Fruit fly (Drosophila melanogaster) whole organism, prepupa: ENCODE results near the gene g.

Experiments
- Blimp-1 ChIP-seq: fragments of 200-800 bp; sonication (Bioruptor generic); optimal IDR thresholded peaks from 3 replicates; lab custom pipeline; 2017; ENCODE audit warnings: missing biosample characterization, missing genetic modification characterization, mild to moderate bottlenecking, moderate library complexity, missing genetic modification reagents
- CG10631 ChIP-seq: fragments of 200-800 bp; sonication (Bioruptor generic); optimal IDR thresholded peaks from 2 replicates; lab custom pipeline; 2016; ENCODE audit warnings: missing biosample characterization, missing genetic modification characterization
- CG10669 ChIP-seq: fragments of 200-800 bp; sonication (Bioruptor generic); optimal IDR thresholded peaks from 3 replicates; lab custom pipeline; 2018; ENCODE audit warnings: missing biosample characterization, mild to moderate bottlenecking, missing genetic modification characterization, moderate library complexity
- CG11294 ChIP-seq: fragments of 200-800 bp; sonication (Bioruptor generic); IDR thresholded peaks from 2 replicates; pipeline ENCODE4 v1.3.6; 2022; ENCODE audit warnings: missing biosample characterization, missing genetic modification characterization
- CG11762 ChIP-seq: fragments of 200-800 bp; sonication (Bioruptor generic); optimal IDR thresholded peaks from 3 replicates; lab custom pipeline; 2016; ENCODE audit warnings: missing biosample characterization, missing genetic modification characterization; ENCODE audit not compliant: insufficient read depth
- CG11902 ChIP-seq: fragments of 200-800 bp; sonication (Bioruptor generic); optimal IDR thresholded peaks from 3 replicates; lab custom pipeline; 2016; ENCODE audit warnings: missing biosample characterization, missing genetic modification characterization
- CG15336 ChIP-seq: fragments of 200-800 bp; sonication (Bioruptor generic); IDR thresholded peaks from 2 replicates; pipeline ENCODE4 v1.3.6; 2022; ENCODE audit warnings: missing biosample characterization, missing genetic modification characterization
- CG1621 ChIP-seq: fragments of 200-800 bp; sonication (Bioruptor generic); optimal IDR thresholded peaks from 3 replicates; lab custom pipeline; 2018; ENCODE audit warnings: missing biosample characterization, mild to moderate bottlenecking, missing genetic modification characterization
- CG3032 ChIP-seq: fragments of 200-800 bp; optimal IDR thresholded peaks from 2 replicates; lab custom pipeline; 2019; ENCODE audit warnings: missing biosample characterization, mild to moderate bottlenecking, missing genetic modification characterization, moderate library complexity
- CG31627 ChIP-seq: fragments of 200-800 bp; sonication (Bioruptor generic); optimal IDR thresholded peaks from 3 replicates; lab custom pipeline; 2016; ENCODE audit warnings: missing biosample characterization, missing genetic modification characterization
- CG32006 ChIP-seq: fragments of 200-800 bp; sonication (Bioruptor generic); optimal IDR thresholded peaks from 3 replicates; lab custom pipeline; 2017; ENCODE audit warnings: missing biosample characterization, mild to moderate bottlenecking, missing genetic modification characterization
- CG3919 ChIP-seq: fragments of 200-800 bp; sonication (Bioruptor generic); optimal IDR thresholded peaks from 3 replicates; lab custom pipeline; 2016; ENCODE audit warnings: missing biosample characterization, missing genetic modification characterization
- CG4318 ChIP-seq: fragments of 200-800 bp; sonication (Bioruptor generic); optimal IDR thresholded peaks from 3 replicates; lab custom pipeline; 2017; ENCODE audit warnings: missing biosample characterization, mild to moderate bottlenecking, missing genetic modification characterization
- CG6163 ChIP-seq: fragments of 200-800 bp; sonication (Bioruptor generic); IDR thresholded peaks from 3 replicates; pipeline ENCODE4 v1.3.6; 2022; ENCODE audit warnings: missing biosample characterization, missing genetic modification characterization
- CG6792 ChIP-seq: fragments of 200-800 bp; sonication (Bioruptor generic); optimal IDR thresholded peaks from 3 replicates; lab custom pipeline; 2016; ENCODE audit warnings: missing biosample characterization, missing genetic modification characterization
- CG6808 ChIP-seq: fragments of 200-800 bp; sonication (Bioruptor generic); optimal IDR thresholded peaks from 3 replicates; lab custom pipeline; 2017; ENCODE audit warnings: missing biosample characterization, missing genetic modification characterization, mild to moderate bottlenecking, moderate library complexity, missing genetic modification reagents
- CG6854 ChIP-seq: fragments of 200-800 bp; sonication (Bioruptor generic); optimal IDR thresholded peaks from 2 replicates; lab custom pipeline; 2017; ENCODE audit warnings: missing biosample characterization, mild to moderate bottlenecking, missing genetic modification characterization
- CG8119 ChIP-seq: fragments of 200-800 bp; sonication (Bioruptor generic); IDR thresholded peaks from 3 replicates; pipeline ENCODE4 v1.3.6; 2022; ENCODE audit warnings: missing biosample characterization, missing genetic modification characterization
- CG8319 ChIP-seq: fragments of 200-800 bp; sonication (Bioruptor generic); optimal IDR thresholded peaks from 3 replicates; lab custom pipeline; 2016; ENCODE audit warnings: missing biosample characterization, missing genetic modification characterization
- CG8632 ChIP-seq: fragments of 200-800 bp; sonication (Bioruptor generic); optimal IDR thresholded peaks from 3 replicates; lab custom pipeline; 2016; ENCODE audit warnings: missing biosample characterization, missing genetic modification characterization
- Eip75B ChIP-seq: fragments of 200-800 bp; sonication (Bioruptor generic); optimal IDR thresholded peaks from 3 replicates; lab custom pipeline; 2016; ENCODE audit warnings: missing biosample characterization, missing genetic modification characterization
- Eip78C ChIP-seq: fragments of 200-800 bp; sonication (Bioruptor generic); peaks from one replicate; lab custom pipeline; 2016; ENCODE audit warnings: missing biosample characterization, missing genetic modification characterization
- Ets21C ChIP-seq: fragments of 200-800 bp; sonication (Bioruptor generic); optimal IDR thresholded peaks from 3 replicates; lab custom pipeline; 2016; ENCODE audit warnings: missing biosample characterization, missing genetic modification characterization
- Ets96B ChIP-seq: fragments of 200-800 bp; optimal IDR thresholded peaks from 2 replicates; lab custom pipeline; 2019; ENCODE audit warnings: missing biosample characterization, mild to moderate bottlenecking, missing genetic modification characterization, moderate library complexity
- Gug ChIP-seq: fragments of 200-800 bp; sonication (Bioruptor generic); IDR thresholded peaks from 2 replicates; pipeline ENCODE4 v1.3.6; 2022; ENCODE audit warnings: missing biosample characterization, missing genetic modification characterization
- Hr38 ChIP-seq: sonication (Bioruptor generic); optimal IDR thresholded peaks from 2 replicates; lab custom pipeline; 2016; ENCODE audit warnings: missing biosample characterization, missing genetic modification characterization
- Lpt ChIP-seq: fragments of 200-800 bp; sonication (Bioruptor generic); optimal IDR thresholded peaks from 3 replicates; lab custom pipeline; 2016; ENCODE audit warnings: missing biosample characterization, missing genetic modification characterization
- OdsH ChIP-seq: fragments of 200-800 bp; sonication (Bioruptor generic); optimal IDR thresholded peaks from 3 replicates; lab custom pipeline; 2016; ENCODE audit warnings: missing biosample characterization, missing genetic modification characterization
- Smox ChIP-seq: fragments of 200-800 bp; sonication (Bioruptor generic); optimal IDR thresholded peaks from 3 replicates; lab custom pipeline; 2016; ENCODE audit warnings: missing biosample characterization, missing genetic modification characterization
- Sox14 ChIP-seq: fragments of 200-800 bp; sonication (Bioruptor generic); optimal IDR thresholded peaks from 3 replicates; lab custom pipeline; 2016; ENCODE audit warnings: missing biosample characterization, missing genetic modification characterization
- Sox15 ChIP-seq: fragments of 200-800 bp; sonication (Bioruptor generic); optimal IDR thresholded peaks from 3 replicates; lab custom pipeline; 2016; ENCODE audit warnings: missing biosample characterization, missing genetic modification characterization
- achi ChIP-seq: fragments of 200-800 bp; sonication (Bioruptor generic); optimal IDR thresholded peaks from 3 replicates; lab custom pipeline; 2016; ENCODE audit warnings: missing biosample characterization, missing genetic modification characterization
- acj6 ChIP-seq: fragments of 200-800 bp; sonication (Bioruptor generic); optimal IDR thresholded peaks from 3 replicates; lab custom pipeline; 2016; ENCODE audit warnings: missing biosample characterization, missing genetic modification characterization
- dac ChIP-seq: fragments of 200-800 bp; sonication (Bioruptor generic); optimal IDR thresholded peaks from 2 replicates; lab custom pipeline; 2017; ENCODE audit warnings: missing biosample characterization, mild to moderate bottlenecking, missing genetic modification characterization
- dsx ChIP-seq: fragments of 200-800 bp; optimal IDR thresholded peaks from 3 replicates; lab custom pipeline; 2019; ENCODE audit warnings: missing biosample characterization, mild to moderate bottlenecking, missing genetic modification characterization, moderate library complexity; ENCODE audit not compliant: poor library complexity, severe bottlenecking
- eg ChIP-seq: fragments of 200-800 bp; sonication (Bioruptor generic); IDR thresholded peaks from 3 replicates; pipeline ENCODE4 v1.3.6; 2022; ENCODE audit warnings: missing biosample characterization, missing genetic modification characterization
- esn ChIP-seq: fragments of 200-800 bp; sonication (Bioruptor generic); optimal IDR thresholded peaks from 2 replicates; lab custom pipeline; 2016; ENCODE audit warnings: missing biosample characterization, mild to moderate bottlenecking, missing genetic modification characterization, moderate library complexity
- fd59A ChIP-seq: fragments of 200-800 bp; sonication (Bioruptor generic); optimal IDR thresholded peaks from 2 replicates; lab custom pipeline; 2017; ENCODE audit warnings: missing biosample characterization, mild to moderate bottlenecking, missing genetic modification characterization, missing genetic modification reagents
- fd85E ChIP-seq: fragments of 200-800 bp; sonication (Bioruptor generic); optimal IDR thresholded peaks from 3 replicates; lab custom pipeline; 2016; ENCODE audit warnings: missing biosample characterization, missing genetic modification characterization
- fkh ChIP-seq: fragments of 200-800 bp; sonication (Bioruptor generic); optimal IDR thresholded peaks from 3 replicates; lab custom pipeline; 2017; ENCODE audit warnings: missing biosample characterization, mild to moderate bottlenecking, missing genetic modification characterization, moderate library complexity
- pdm3 ChIP-seq: fragments of 200-800 bp; sonication (Bioruptor generic); optimal IDR thresholded peaks from 3 replicates; lab custom pipeline; 2016; ENCODE audit warnings: missing biosample characterization, missing genetic modification characterization
- salr ChIP-seq, 2 experiments: fragments of 200-800 bp; sonication (Bioruptor generic); optimal IDR thresholded peaks; 3 replicates each; lab custom pipeline; 2016 to 2018; ENCODE audit warnings: missing biosample characterization in 2 of 2, missing genetic modification characterization in 2 of 2, mild to moderate bottlenecking in 1 of 2
- spab ChIP-seq: fragments of 200-800 bp; sonication (Bioruptor generic); optimal IDR thresholded peaks from 2 replicates; lab custom pipeline; 2017; ENCODE audit warnings: missing biosample characterization, mild to moderate bottlenecking, missing genetic modification characterization, missing genetic modification reagents
- ss ChIP-seq, 2 experiments: fragments of 200-800 bp; sonication (Bioruptor generic); optimal IDR thresholded peaks; 2 replicates in 1 of 2; 3 replicates in 1 of 2; lab custom pipeline; 2017 to 2018; ENCODE audit warnings: mild to moderate bottlenecking in 2 of 2, missing biosample characterization in 2 of 2, missing genetic modification characterization in 2 of 2, moderate library complexity in 1 of 2
- svp ChIP-seq: fragments of 200-800 bp; sonication (Bioruptor generic); peaks from one replicate; lab custom pipeline; 2016; ENCODE audit warnings: missing biosample characterization, missing genetic modification characterization
- topi ChIP-seq: fragments of 200-800 bp; sonication (Bioruptor generic); optimal IDR thresholded peaks from 3 replicates; lab custom pipeline; 2016; ENCODE audit warnings: missing biosample characterization, missing genetic modification characterization
- vri ChIP-seq: fragments of 200-800 bp; sonication (Bioruptor generic); optimal IDR thresholded peaks from 3 replicates; lab custom pipeline; 2016; ENCODE audit warnings: missing biosample characterization, mild to moderate bottlenecking, missing genetic modification characterization

g gene

dm6 chrX:13756776-13757312, 20.8 kb upstream of the g start, which contains the start of the genes CG32625 and Rtc1 (continued):
- TF ChIP-seq achi (GFP tag; lab: Kevin White, UChicago), result peak; percentile 34
- no peak for TF ChIP-seq Sox15 (GFP tag; lab: Kevin White, UChicago)
- TF ChIP-seq CG11902 (GFP tag; lab: Kevin White, UChicago), result no peak
- peak; percentile 13 for TF ChIP-seq Ets96B (tag; lab: Kevin White, UChicago)
- no peak for TF ChIP-seq spab (GFP tag; lab: Kevin White, UChicago)
- no peak for TF ChIP-seq fd59A
- peak; percentile 37; the same call in 1 of the 2 replicates for TF ChIP-seq CG15336
- no peak for TF ChIP-seq vri (GFP tag; lab: Kevin White, UChicago)
- TF ChIP-seq dac (GFP tag; lab: Kevin White, UChicago), result no peak
- peak; percentile 27 for TF ChIP-seq esn (GFP tag; lab: Kevin White, UChicago)
- TF ChIP-seq fkh, result peak; percentile 77
- peak; percentile 35 for TF ChIP-seq CG10631 (GFP tag; lab: Kevin White, UChicago)
- no peak for TF ChIP-seq fd85E (GFP tag; lab: Kevin White, UChicago)
- TF ChIP-seq CG4318 (GFP tag; lab: Kevin White, UChicago), result no peak
- peak; percentile 19 for TF ChIP-seq topi (GFP tag; lab: Kevin White, UChicago)
- peak; percentile 44 for TF ChIP-seq Smox (GFP tag; lab: Kevin White, UChicago)
- no peak for TF ChIP-seq ss (GFP tag; optimal IDR thresholded peaks at IDR 0.05; lab: Kevin White, UChicago)
- peak; percentile 17 for TF ChIP-seq CG3919 (GFP tag; lab: Kevin White, UChicago)
- peak; percentile 75 for TF ChIP-seq Eip78C (GFP tag; lab: Kevin White, UChicago)
- TF ChIP-seq eg (GFP tag; lab: Robert Waterston, UW), result peak; percentile 43; the same call in 1 of the 3 replicates
- no peak for TF ChIP-seq CG31627 (GFP tag; lab: Kevin White, UChicago)
- peak; percentile 38 for TF ChIP-seq acj6 (GFP tag; lab: Kevin White, UChicago)
- no peak for TF ChIP-seq CG6163 (GFP tag; lab: Robert Waterston, UW)
- TF ChIP-seq CG11762 (GFP tag; lab: Kevin White, UChicago), result no peak
- TF ChIP-seq Blimp-1, result no peak

- TF ChIP-seq CG8632 (no peak), vri (GFP tag; lab: Kevin White, UChicago) (peak; percentile 2), Lpt (GFP tag; lab: Kevin White, UChicago) (no peak), fd85E (GFP tag; lab: Kevin White, UChicago) (no peak), topi (GFP tag; lab: Kevin White, UChicago) (peak; percentile 22), CG3919 (GFP tag; lab: Kevin White, UChicago) (no peak), CG6163 (GFP tag; lab: Robert Waterston, UW) (peak; percentile 67), Sox14 (peak; percentile 50), Smox (GFP tag; lab: Kevin White, UChicago) (no peak), CG15336 (peak; percentile 36; the same call in 1 of the 2 replicates), CG11294 (GFP tag; lab: Robert Waterston, UW) (no peak), fkh (peak; percentile 15), CG6792 (no peak), OdsH (GFP tag; lab: Kevin White, UChicago) (no peak), salr (GFP tag; optimal IDR thresholded peaks at IDR 0.05; lab: Kevin White, UChicago) (peak in 1 of 2 experiments; percentile 44), CG6854 (GFP tag; lab: Kevin White, UChicago) (peak; percentile 14), CG8319 (GFP tag; lab: Kevin White, UChicago) (no peak), Ets96B (tag; lab: Kevin White, UChicago) (peak; percentile 71), Ets21C (no peak), CG32006 (GFP tag; lab: Kevin White, UChicago) (peak; percentile 32), pdm3 (GFP tag; lab: Kevin White, UChicago) (peak; percentile 52), CG1621 (peak; percentile 77), esn (GFP tag; lab: Kevin White, UChicago) (peak; percentile 5), CG10631 (GFP tag; lab: Kevin White, UChicago) (no peak), eg (GFP tag; lab: Robert Waterston, UW) (peak; percentile 75), Eip75B (GFP tag; lab: Kevin White, UChicago) (peak; percentile 51), Gug (GFP tag; lab: Robert Waterston, UW) (no peak), svp (GFP tag; lab: Kevin White, UChicago) (no peak), CG11762 (GFP tag; lab: Kevin White, UChicago) (no peak), dsx (peak; percentile 76), fd59A (no peak), CG10669 (GFP tag; lab: Kevin White, UChicago) (peak; percentile 64), CG8119 (GFP tag; lab: Robert Waterston, UW) (no peak), CG6808 (peak; percentile 54), Hr38 (GFP tag; lab: Kevin White, UChicago) (no peak), CG3032 (tag; lab: Kevin White, UChicago) (peak; percentile 52)
These were observed 19.1 kb upstream of the g start, which contains the start of gene Pdcd4 for dm6 chrX:13755152-13755557. TSS of gene Pdcd4 (minus strand) at chrX:13755406.
